Fruit fly (Drosophila melanogaster): Measurements from ENCODE around the gene Mics1.

DNA sequence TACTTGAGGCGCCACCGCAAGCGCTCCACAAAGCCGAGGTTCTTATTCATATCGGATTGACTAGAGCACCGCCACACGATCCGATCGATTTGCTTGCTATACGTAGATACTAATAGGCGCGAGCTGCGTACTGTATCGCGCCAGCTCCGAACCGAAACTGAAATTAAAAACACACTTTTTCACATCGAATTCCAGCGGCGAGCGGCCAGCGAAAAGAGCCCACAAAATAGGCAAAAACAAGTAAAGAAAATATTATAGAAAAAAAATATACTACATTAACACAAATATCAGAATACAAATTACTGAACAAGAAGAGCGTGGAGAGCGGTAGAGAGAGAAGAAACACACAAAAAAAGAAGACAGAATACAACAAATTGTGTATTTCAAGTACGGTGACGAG is 21.4 kb upstream of the Mics1 start, which contains the start of gene alpha-Est7:
- TF ChIP-seq CG7045 (GFP tag; optimal IDR thresholded peaks at IDR 0.05) = no peak
- TF ChIP-seq bab1 (GFP tag; optimal IDR thresholded peaks at IDR 0.05) = no peak
- no peak for TF ChIP-seq CG33017 (tag; optimal IDR thresholded peaks at IDR 0.05)
- TF ChIP-seq toe (GFP tag; optimal IDR thresholded peaks at IDR 0.05) = peak; percentile 7
- TF ChIP-seq Mnt (GFP tag; optimal IDR thresholded peaks at IDR 0.05) = no peak
- peak; percentile 91 for TF ChIP-seq kay (GFP tag; ENCODE audit: borderline replicate concordance)
- TF ChIP-seq Clk (GFP tag; optimal IDR thresholded peaks at IDR 0.05) = no peak

Measured in whole organism, adult.